Fruit fly (Drosophila melanogaster): ENCODE results near the gene CG10184.

CG10184 gene

dm6 chr3R:23646183-23646582 lies 40.9 kb upstream of the CG10184 start (continued):
- TF ChIP-seq CG18262 (tag; optimal IDR thresholded peaks at IDR 0.05): peak; percentile 65
- peak; percentile 5 for TF ChIP-seq CG14965 (GFP tag; optimal IDR thresholded peaks at IDR 0.05; ENCODE audit: borderline replicate concordance)
- TF ChIP-seq ro (GFP tag; IDR thresholded peaks at IDR 0.05): peak; percentile 42; the same call in 1 of the 2 replicates
- TF ChIP-seq jumu (GFP tag; optimal IDR thresholded peaks at IDR 0.05): peak; percentile 51
- TF ChIP-seq CrebB (tag; optimal IDR thresholded peaks at IDR 0.05): peak; percentile 30
- TF ChIP-seq Dek (tag; optimal IDR thresholded peaks at IDR 0.05): no peak
- TF ChIP-seq CG1647 (GFP tag; optimal IDR thresholded peaks at IDR 0.05): peak; percentile 52
- peak; percentile 74; the same call in 2 of the 3 replicates for TF ChIP-seq CG3726 (GFP tag; IDR thresholded peaks at IDR 0.05)
- TF ChIP-seq B-H2 (GFP tag; optimal IDR thresholded peaks at IDR 0.05): no peak
- TF ChIP-seq CG6791 (GFP tag; IDR thresholded peaks at IDR 0.05; ENCODE audit: partially characterized antibody): 0 out of 3 replicates have a peak, but pooled peaks have one; percentile 44
- peak; percentile 60 for TF ChIP-seq Fer1 (GFP tag; optimal IDR thresholded peaks at IDR 0.05)
- peak; percentile 62 for TF ChIP-seq jing (GFP tag; optimal IDR thresholded peaks at IDR 0.05)
- no peak for TF ChIP-seq pan (optimal IDR thresholded peaks at IDR 0.05)
- TF ChIP-seq pan (GFP tag; optimal IDR thresholded peaks at IDR 0.05 in 1 of 2, IDR thresholded peaks at IDR 0.05 in 1 of 2): peak in 1 of 2 experiments; percentile 87
- peak; percentile 65 to 72 for TF ChIP-seq Pdp1 (GFP tag; optimal IDR thresholded peaks at IDR 0.05)
- TF ChIP-seq CG14441 (GFP tag; IDR thresholded peaks at IDR 0.05): peak; percentile 83
- TF ChIP-seq CG12744 (GFP tag; optimal IDR thresholded peaks at IDR 0.05): no peak
- TF ChIP-seq CG31388 (GFP tag; optimal IDR thresholded peaks at IDR 0.05): no peak
- TF ChIP-seq CG8944 (GFP tag; optimal IDR thresholded peaks at IDR 0.05): peak; percentile 51
- TF ChIP-seq cas (GFP tag; IDR thresholded peaks at IDR 0.05): peak; percentile 65
- TF ChIP-seq Gug (GFP tag; IDR thresholded peaks at IDR 0.05): peak; percentile 71; the same call in 3 of the 4 replicates
- peak; percentile 75 for TF ChIP-seq esg (GFP tag; conservative IDR thresholded peaks at IDR 0.05)
- no peak for TF ChIP-seq hkb (optimal IDR thresholded peaks at IDR 0.05)
- TF ChIP-seq hkb (GFP tag; IDR thresholded peaks at IDR 0.05): peak; percentile 90
- no peak for TF ChIP-seq hth (optimal IDR thresholded peaks at IDR 0.05)
- TF ChIP-seq Ets97D (GFP tag; optimal IDR thresholded peaks at IDR 0.05): peak; percentile 29
- peak; percentile 51 for TF ChIP-seq CG4404 (GFP tag; IDR thresholded peaks at IDR 0.05)
- peak; percentile 73 for TF ChIP-seq nmo (GFP tag; optimal IDR thresholded peaks at IDR 0.05)
- no peak for TF ChIP-seq CG15073 (GFP tag; optimal IDR thresholded peaks at IDR 0.05)
- peak; percentile 43 for TF ChIP-seq CG12236 (GFP tag; optimal IDR thresholded peaks at IDR 0.05)
- TF ChIP-seq Blimp-1 (GFP tag; optimal IDR thresholded peaks at IDR 0.05): peak; percentile 79
- peak; percentile 45 for TF ChIP-seq CG9437 (GFP tag; optimal IDR thresholded peaks at IDR 0.05)
- peak; percentile 62 for TF ChIP-seq tx (GFP tag; optimal IDR thresholded peaks at IDR 0.05)
- TF ChIP-seq CG10209 (GFP tag; optimal IDR thresholded peaks at IDR 0.05): peak; percentile 50
- TF ChIP-seq CG11093 (GFP tag; IDR thresholded peaks at IDR 0.05): peak; percentile 53; the same call in 1 of the 3 replicates
- peak; percentile 83 for TF ChIP-seq stc (GFP tag; IDR thresholded peaks at IDR 0.05)
- peak; percentile 47 for TF ChIP-seq nerfin-1 (tag; optimal IDR thresholded peaks at IDR 0.05)
- TF ChIP-seq jigr1 (GFP tag; IDR thresholded peaks at IDR 0.05): 0 out of 3 replicates have a peak, but pooled peaks have one; percentile 47
- peak; percentile 86 for TF ChIP-seq dmrt99B (tag; optimal IDR thresholded peaks at IDR 0.05)
- TF ChIP-seq CG12942 (GFP tag; optimal IDR thresholded peaks at IDR 0.05): peak; percentile 44
- peak; percentile 62 for TF ChIP-seq CG17802 (tag; optimal IDR thresholded peaks at IDR 0.05)
- TF ChIP-seq Asciz (GFP tag; optimal IDR thresholded peaks at IDR 0.05): peak; percentile 70
- TF ChIP-seq Xrp1 (GFP tag; IDR thresholded peaks at IDR 0.05): peak; percentile 88
- peak; percentile 40 for TF ChIP-seq Vsx1 (GFP tag; optimal IDR thresholded peaks at IDR 0.05)
- no peak for TF ChIP-seq CG13287 (GFP tag; IDR thresholded peaks at IDR 0.05; ENCODE audit: partially characterized antibody)
- peak; percentile 6 for TF ChIP-seq CTCF (GFP tag; optimal IDR thresholded peaks at IDR 0.05)
- peak; percentile 84 for TF ChIP-seq sisA (GFP tag; IDR thresholded peaks at IDR 0.05)
- TF ChIP-seq CG14050 (GFP tag; IDR thresholded peaks at IDR 0.05): peak; percentile 59; the same call in 2 of the 3 replicates
- TF ChIP-seq Max (GFP tag; optimal IDR thresholded peaks at IDR 0.05): peak; percentile 62
- no peak for TF ChIP-seq hbn (GFP tag; IDR thresholded peaks at IDR 0.05; ENCODE audit: partially characterized antibody)
- TF ChIP-seq tll (GFP tag; optimal IDR thresholded peaks at IDR 0.05): no peak
